Worm (Caenorhabditis elegans) whole organism, late embryonic: ENCODE data around the gene Y32F6A.5.

Experiments
- C08G9.2 ChIP-seq: sonication (generic microtip); optimal IDR thresholded peaks from 2 replicates; lab custom pipeline; 2016; ENCODE audit warnings: mild to moderate bottlenecking, missing genetic modification characterization, moderate library complexity, missing compliant biosample characterization
- ama-1 ChIP-seq: fragments of 150-350 bp; optimal IDR thresholded peaks from 2 replicates; lab custom pipeline; 2014
- ceh-45 ChIP-seq: fragments of 200-800 bp; sonication (Bioruptor generic); IDR thresholded peaks from 2 replicates; pipeline ENCODE4 v1.3.6; 2022; ENCODE audit warnings: missing genetic modification reagents, missing genetic modification characterization, missing compliant biosample characterization
- dmd-4 ChIP-seq: sonication (generic microtip); optimal IDR thresholded peaks from 2 replicates; lab custom pipeline; 2016; ENCODE audit warnings: borderline replicate concordance, missing genetic modification characterization, missing compliant biosample characterization
- gmeb-2 ChIP-seq: sonication (generic microtip); optimal IDR thresholded peaks from 2 replicates; lab custom pipeline; 2016; ENCODE audit warnings: missing genetic modification characterization, inconsistent platforms, missing compliant biosample characterization
- hlh-15 ChIP-seq: sonication (generic microtip); optimal IDR thresholded peaks from 2 replicates; lab custom pipeline; 2016; ENCODE audit warnings: missing genetic modification characterization, missing compliant biosample characterization
- pag-3 ChIP-seq: sonication (generic microtip); optimal IDR thresholded peaks from 2 replicates; lab custom pipeline; 2016; ENCODE audit warnings: missing compliant biosample characterization, missing genetic modification characterization, borderline replicate concordance
- pat-9 ChIP-seq: fragments of 200-800 bp; sonication (Bioruptor generic); optimal IDR thresholded peaks from 2 replicates; lab custom pipeline; 2018; ENCODE audit warnings: mild to moderate bottlenecking, missing genetic modification characterization, moderate library complexity, missing compliant biosample characterization
- sdc-2 ChIP-seq: sonication (generic microtip); optimal IDR thresholded peaks from 2 replicates; lab custom pipeline; 2016; ENCODE audit warnings: missing genotype, missing genetic modification characterization, missing compliant biosample characterization
- sox-4 ChIP-seq: sonication (generic microtip); optimal IDR thresholded peaks from 2 replicates; lab custom pipeline; 2017; ENCODE audit warnings: mild to moderate bottlenecking, missing genetic modification characterization, inconsistent platforms, missing compliant biosample characterization

ce11 chrV:10462066-10462465, 8.7 kb upstream of the Y32F6A.5 start, which contains the start of gene chw-1:
- no peak for TF ChIP-seq hlh-15 (tag; lab: Kevin White, UChicago)
- TF ChIP-seq pag-3: no peak
- TF ChIP-seq C08G9.2 (tag; lab: Kevin White, UChicago): no peak
- TF ChIP-seq pat-9: no peak
- TF ChIP-seq dmd-4 (tag; lab: Kevin White, UChicago): no peak
- no peak for TF ChIP-seq ceh-45 (GFP tag; lab: Robert Waterston, UW)
- no peak for TF ChIP-seq sdc-2 (tag; lab: Kevin White, UChicago)
- no peak for TF ChIP-seq ama-1 (lab: Kevin White, UChicago)
- no peak for TF ChIP-seq sox-4 (tag; lab: Kevin White, UChicago)
- TF ChIP-seq gmeb-2 (tag; lab: Kevin White, UChicago): no peak
